Worm (Caenorhabditis elegans) whole organism, young adult: ENCODE data around the gene best-9.

ENCODE experiments used
- B0336.3 ChIP-seq: fragments of 200-800 bp; sonication (Bioruptor generic); IDR thresholded peaks from 2 replicates; pipeline ENCODE4 v1.3.6; 2022; ENCODE audit warnings: missing genetic modification characterization, missing compliant biosample characterization
- F22D6.2 ChIP-seq: sonication (generic microtip); optimal IDR thresholded peaks from 2 replicates; lab custom pipeline; 2016; ENCODE audit warnings: mild to moderate bottlenecking, missing genetic modification characterization, missing compliant biosample characterization
- F49E8.2 ChIP-seq: sonication (generic microtip); optimal IDR thresholded peaks from 3 replicates; lab custom pipeline; 2017; ENCODE audit warnings: missing genetic modification characterization, mild to moderate bottlenecking, missing compliant biosample characterization, antibody characterized with exemption, moderate library complexity; ENCODE audit not compliant: insufficient read depth
- F52B5.7 ChIP-seq: sonication (generic microtip); optimal IDR thresholded peaks from 2 replicates; lab custom pipeline; 2016; ENCODE audit warnings: mild to moderate bottlenecking, missing genetic modification characterization, missing compliant biosample characterization
- F57C9.4 ChIP-seq: sonication (generic microtip); optimal IDR thresholded peaks from 2 replicates; lab custom pipeline; 2017; ENCODE audit warnings: mild to moderate bottlenecking, missing genetic modification characterization, missing compliant biosample characterization
- T26A5.8 ChIP-seq: sonication (generic microtip); optimal IDR thresholded peaks from 2 replicates; lab custom pipeline; 2016; ENCODE audit warnings: missing genetic modification characterization, missing compliant biosample characterization
- Y67H2A.10 ChIP-seq: fragments of 200-800 bp; sonication (Bioruptor generic); conservative IDR thresholded peaks from 2 replicates; pipeline ENCODE4 v1.3.6; 2022; ENCODE audit warnings: missing genetic modification reagents, missing genetic modification characterization, missing compliant biosample characterization
- Y79H2A.3 ChIP-seq: fragments of 200-800 bp; sonication (Bioruptor generic); conservative IDR thresholded peaks from 2 replicates; pipeline ENCODE4 v1.3.6; 2022; ENCODE audit warnings: missing genetic modification reagents, missing genetic modification characterization, missing compliant biosample characterization
- Y95B8A.8 ChIP-seq: fragments of 200-800 bp; sonication (Bioruptor generic); IDR thresholded peaks from 2 replicates; pipeline ENCODE4 v1.3.6; 2022; ENCODE audit warnings: missing genetic modification reagents, missing genetic modification characterization, missing compliant biosample characterization
- atf-7 ChIP-seq: sonication (generic microtip); optimal IDR thresholded peaks from 2 replicates; lab custom pipeline; 2017; ENCODE audit warnings: mild to moderate bottlenecking, missing genetic modification characterization, missing compliant biosample characterization
- attf-5 ChIP-seq: fragments of 200-800 bp; sonication (Bioruptor generic); optimal IDR thresholded peaks from 2 replicates; lab custom pipeline; 2018; ENCODE audit warnings: mild to moderate bottlenecking, missing genetic modification characterization, missing compliant biosample characterization
- bed-1 ChIP-seq: fragments of 200-800 bp; sonication (Bioruptor generic); IDR thresholded peaks from 2 replicates; pipeline ENCODE4 v1.3.6; 2022; ENCODE audit warnings: missing genetic modification reagents, missing genetic modification characterization, missing compliant biosample characterization
- cebp-1 ChIP-seq, 2 experiments: fragments of 200-800 bp in 1 of 2; sonication (Bioruptor generic) in 1 of 2; sonication (generic microtip) in 1 of 2; IDR thresholded peaks in 1 of 2; optimal IDR thresholded peaks in 1 of 2; 2 replicates each; pipeline versions ENCODE4 v1.3.6 to Lab custom; 2017 to 2022; ENCODE audit warnings: missing compliant biosample characterization in 2 of 2, missing genetic modification characterization in 2 of 2, mild to moderate bottlenecking in 1 of 2, missing genetic modification reagents in 1 of 2, moderate library complexity in 1 of 2
- ceh-58 ChIP-seq: fragments of 200-800 bp; sonication (Bioruptor generic); IDR thresholded peaks from 2 replicates; pipeline ENCODE4 v1.3.6; 2022; ENCODE audit warnings: missing genetic modification characterization, missing compliant biosample characterization
- ceh-91 ChIP-seq: fragments of 200-800 bp; sonication (Bioruptor generic); IDR thresholded peaks from 2 replicates; pipeline ENCODE4 v1.3.6; 2022; ENCODE audit warnings: missing genetic modification reagents, missing genetic modification characterization, missing compliant biosample characterization
- chd-7 ChIP-seq: sonication (generic microtip); optimal IDR thresholded peaks from 2 replicates; lab custom pipeline; 2016; ENCODE audit warnings: mild to moderate bottlenecking, missing genetic modification characterization, moderate library complexity, missing compliant biosample characterization
- die-1 ChIP-seq: sonication (generic microtip); optimal IDR thresholded peaks from 2 replicates; lab custom pipeline; 2016; ENCODE audit warnings: missing genotype, mild to moderate bottlenecking, missing genetic modification characterization, missing compliant biosample characterization
- efl-1 ChIP-seq: fragments of 150-350 bp; optimal IDR thresholded peaks from 2 replicates; lab custom pipeline; 2014; ENCODE audit warnings: missing biosample characterization, missing genetic modification reagents, missing genetic modification characterization
- ekl-4 ChIP-seq: fragments of 200-800 bp; sonication (Bioruptor generic); IDR thresholded peaks from 2 replicates; pipeline ENCODE4 v1.3.6; 2022; ENCODE audit warnings: missing genetic modification reagents, missing genetic modification characterization, missing compliant biosample characterization
- lin-26 ChIP-seq: fragments of 200-800 bp; sonication (Bioruptor generic); IDR thresholded peaks from 2 replicates; pipeline ENCODE4 v1.3.6; 2022; ENCODE audit warnings: missing genetic modification reagents, missing genetic modification characterization, missing compliant biosample characterization
- lin-35 ChIP-seq, 3 experiments: fragments of 150-350 bp in 2 of 3; sonication (generic microtip) in 1 of 3; optimal IDR thresholded peaks; 2 replicates each; lab custom pipeline; 2014 to 2018; ENCODE audit warnings: missing biosample characterization in 3 of 3, missing genetic modification characterization in 3 of 3, missing genetic modification reagents in 3 of 3
- lin-40 ChIP-seq: sonication (generic microtip); optimal IDR thresholded peaks from 2 replicates; lab custom pipeline; 2016; ENCODE audit warnings: missing genetic modification characterization, mild to moderate bottlenecking, missing compliant biosample characterization, missing genotype, missing genetic modification reagents
- lin-54 ChIP-seq: fragments of 200-800 bp; sonication (Bioruptor generic); optimal IDR thresholded peaks from 2 replicates; lab custom pipeline; 2018; ENCODE audit warnings: mild to moderate bottlenecking, missing genetic modification characterization, missing compliant biosample characterization
- lsl-1 ChIP-seq: fragments of 200-800 bp; sonication (Bioruptor generic); optimal IDR thresholded peaks from 2 replicates; lab custom pipeline; 2018; ENCODE audit warnings: mild to moderate bottlenecking, missing genetic modification characterization, moderate library complexity, missing compliant biosample characterization
- lsy-27 ChIP-seq: sonication (generic microtip); optimal IDR thresholded peaks from 2 replicates; lab custom pipeline; 2017; ENCODE audit warnings: missing genetic modification characterization, mild to moderate bottlenecking, missing compliant biosample characterization, antibody characterized with exemption, missing genotype, borderline replicate concordance; ENCODE audit not compliant: insufficient read depth
- madf-10 ChIP-seq: sonication (generic microtip); optimal IDR thresholded peaks from 2 replicates; lab custom pipeline; 2016; ENCODE audit warnings: mild to moderate bottlenecking, missing genetic modification characterization, missing compliant biosample characterization
- madf-6 ChIP-seq: fragments of 200-800 bp; sonication (Bioruptor generic); IDR thresholded peaks from 2 replicates; pipeline ENCODE4 v1.3.6; 2022; ENCODE audit warnings: missing genetic modification reagents, missing genetic modification characterization, missing compliant biosample characterization
- madf-8 ChIP-seq: fragments of 200-800 bp; sonication (Bioruptor generic); conservative IDR thresholded peaks from 2 replicates; pipeline ENCODE4 v1.3.6; 2022; ENCODE audit warnings: missing genetic modification reagents, missing genetic modification characterization, missing compliant biosample characterization
- mel-28 ChIP-seq: sonication (generic microtip); optimal IDR thresholded peaks from 2 replicates; lab custom pipeline; 2016; ENCODE audit warnings: borderline replicate concordance, mild to moderate bottlenecking, missing genetic modification characterization, missing compliant biosample characterization
- nhr-80 ChIP-seq: sonication (generic microtip); optimal IDR thresholded peaks from 2 replicates; lab custom pipeline; 2016; ENCODE audit warnings: missing genetic modification characterization, missing compliant biosample characterization
- pha-4 ChIP-seq: fragments of 150-350 bp; sonication (generic microtip); optimal IDR thresholded peaks from 2 replicates; lab custom pipeline; 2014; ENCODE audit warnings: missing biosample characterization, missing genetic modification reagents, missing genetic modification characterization
- rec-8 ChIP-seq, 2 experiments: sonication (generic microtip); optimal IDR thresholded peaks; 2 replicates each; lab custom pipeline; 2016; ENCODE audit warnings: mild to moderate bottlenecking in 2 of 2, missing genetic modification characterization in 2 of 2, missing genetic modification reagents in 2 of 2, missing genotype in 2 of 2, missing biosample characterization in 1 of 2, missing compliant biosample characterization in 1 of 2, moderate library complexity in 1 of 2
- sdz-38 ChIP-seq: sonication (generic microtip); optimal IDR thresholded peaks from 2 replicates; lab custom pipeline; 2016; ENCODE audit warnings: missing genotype, missing genetic modification characterization, missing compliant biosample characterization
- snpc-1.1 ChIP-seq: sonication (generic microtip); optimal IDR thresholded peaks from 2 replicates; lab custom pipeline; 2017; ENCODE audit warnings: missing genetic modification characterization, mild to moderate bottlenecking, missing compliant biosample characterization, antibody characterized with exemption, moderate library complexity, missing genotype, missing genetic modification reagents; ENCODE audit not compliant: insufficient read depth
- snpc-4 ChIP-seq, 5 experiments: fragments of 150-350 bp in 1 of 5; sonication (generic microtip) in 4 of 5; optimal IDR thresholded peaks; 2 replicates each; lab custom pipeline; 2014 to 2018; ENCODE audit warnings: missing genetic modification characterization in 5 of 5, missing biosample characterization in 3 of 5, antibody characterized with exemption in 2 of 5, mild to moderate bottlenecking in 2 of 5, missing compliant biosample characterization in 2 of 5, missing genotype in 2 of 5, moderate library complexity in 2 of 5, missing genetic modification reagents in 1 of 5
- tbp1 ChIP-seq: fragments of 200-800 bp; sonication (Bioruptor generic); optimal IDR thresholded peaks from 2 replicates; lab custom pipeline; 2018; ENCODE audit warnings: mild to moderate bottlenecking, missing genetic modification characterization, missing compliant biosample characterization
- ztf-3 ChIP-seq: fragments of 200-800 bp; sonication (Bioruptor generic); optimal IDR thresholded peaks from 2 replicates; lab custom pipeline; 2018; ENCODE audit warnings: mild to moderate bottlenecking, missing genetic modification characterization, missing compliant biosample characterization

The best-9 gene

DNA sequence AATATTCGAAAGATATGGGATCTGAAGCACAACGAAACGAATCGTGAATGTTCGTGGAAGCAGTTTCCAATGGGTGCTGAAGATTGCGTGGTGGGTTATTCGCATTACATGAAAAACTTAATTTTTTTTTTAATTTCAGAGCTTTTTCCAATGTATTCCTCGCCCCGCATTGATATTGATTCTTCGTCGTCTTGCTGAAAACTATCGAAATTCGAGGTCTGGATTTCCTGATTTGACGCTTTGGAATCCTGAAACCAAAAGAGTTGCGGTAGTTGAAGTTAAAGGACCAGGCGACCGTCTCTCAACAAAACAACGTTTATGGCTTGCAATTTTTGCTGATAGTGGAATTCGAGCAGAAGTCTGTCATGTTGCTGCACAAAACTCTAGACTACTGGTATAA is 8.5 kb upstream of the best-9 start (continued):
- TF ChIP-seq F52B5.7 (no peak), madf-6 (GFP tag; lab: Robert Waterston, UW) (0 out of 2 replicates have a peak, but pooled peaks have one; percentile 29), sdz-38 (no peak), ztf-3 (no peak), F49E8.2 (tag; lab: Kevin White, UChicago) (no peak)

DNA sequence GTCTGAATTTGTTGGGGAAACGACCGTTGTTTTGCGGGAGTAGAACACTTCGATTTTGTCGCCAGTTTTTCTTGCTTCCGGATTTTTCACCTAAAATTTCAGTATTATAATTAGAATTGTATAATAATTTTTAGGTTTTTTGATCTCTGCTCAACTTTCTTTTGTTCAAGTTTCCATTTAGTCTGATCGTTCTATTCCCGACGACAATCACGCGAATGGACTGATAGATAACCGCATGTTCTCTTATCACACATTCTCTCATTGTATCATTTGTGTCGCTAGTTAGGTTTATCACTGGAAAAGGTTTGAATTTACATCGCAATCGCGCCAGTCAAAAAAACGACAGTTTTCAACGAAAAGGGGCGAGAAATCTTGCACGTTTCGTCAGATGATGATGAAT is 5.7 kb upstream of the best-9 start:
- TF ChIP-seq Y67H2A.10 (GFP tag; lab: Robert Waterston, UW) (no peak), madf-10 (tag; lab: Kevin White, UChicago) (peak; percentile 44), tbp1 (GFP tag; lab: Kevin White, UChicago) (peak; percentile 25), cebp-1 (GFP tag; IDR thresholded peaks at IDR 0.05; lab: Robert Waterston, UW) (no peak), cebp-1 (tag; optimal IDR thresholded peaks at IDR 0.05; lab: Kevin White, UChicago) (peak; percentile 31), nhr-80 (tag; lab: Kevin White, UChicago) (peak; percentile 96), B0336.3 (GFP tag; lab: Robert Waterston, UW) (peak; percentile 61; the same call in 1 of the 2 replicates), mel-28 (tag; lab: Kevin White, UChicago) (no peak), lin-40 (tag; lab: Kevin White, UChicago) (no peak), attf-5 (peak; percentile 1), Y95B8A.8 (0 out of 2 replicates have a peak, but pooled peaks have one; percentile 46), pha-4 (tag; lab: Kevin White, UChicago) (peak; percentile 12), lsy-27 (tag; lab: Kevin White, UChicago) (no peak), atf-7 (tag; lab: Kevin White, UChicago) (peak; percentile 28), ekl-4 (GFP tag; lab: Robert Waterston, UW) (0 out of 2 replicates have a peak, but pooled peaks have one; percentile 29), ceh-91 (GFP tag; lab: Robert Waterston, UW) (no peak)

DNA sequence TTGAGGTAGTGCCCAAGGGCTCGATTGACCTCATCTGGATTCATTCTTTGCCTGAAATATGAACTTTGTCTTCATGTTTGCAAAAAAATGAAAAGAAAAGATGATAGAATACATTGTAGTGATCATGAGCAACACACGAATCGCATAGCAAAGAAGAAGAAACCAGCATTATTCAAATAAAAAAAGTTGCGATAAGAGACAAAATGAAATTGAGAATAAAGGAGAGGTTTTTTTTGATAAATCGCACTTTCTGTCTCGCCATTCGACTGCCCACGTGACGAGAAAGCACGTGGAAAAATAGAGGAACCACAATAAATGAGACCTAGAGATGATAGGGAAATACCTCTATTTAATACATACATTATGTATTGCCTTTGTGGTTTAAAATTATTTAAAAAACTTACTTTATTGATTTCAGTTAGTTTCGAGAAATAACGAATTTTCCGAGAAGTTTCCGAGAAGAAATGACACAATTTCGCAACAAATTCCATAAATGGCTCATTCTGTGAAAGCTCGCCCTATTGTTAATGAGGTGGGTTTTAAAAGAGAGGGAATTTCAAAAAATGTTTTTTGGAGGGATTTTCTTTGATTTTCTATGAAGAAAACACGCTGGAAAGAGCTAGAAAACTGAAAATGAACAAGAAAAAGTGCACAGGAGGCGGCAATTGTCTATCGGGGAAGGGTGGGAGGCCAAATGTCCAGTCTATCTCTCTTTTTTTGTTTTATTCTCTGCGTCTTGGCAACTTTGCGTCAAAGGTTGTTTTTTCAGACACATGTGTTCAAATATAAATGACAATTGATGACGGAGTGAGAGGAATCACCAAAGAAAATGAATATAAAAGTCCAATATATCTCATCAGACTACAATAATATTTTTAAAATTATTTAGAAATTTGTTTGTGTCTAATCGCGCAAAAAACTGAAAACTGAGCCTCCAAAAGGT is 4.9 kb upstream of the best-9 start, which contains the start of gene paqr-1:
Gene paqr-1, minus strand, starts transcription at position 51 of the 943 bp plus-strand sequence.
- no peak for TF ChIP-seq snpc-1.1 (tag; lab: Kevin White, UChicago)
- peak; percentile 12 for TF ChIP-seq efl-1
- TF ChIP-seq tbp1 (GFP tag; lab: Kevin White, UChicago): peak; percentile 1
- TF ChIP-seq attf-5: peak; percentile 7
- TF ChIP-seq chd-7: no peak
- TF ChIP-seq cebp-1 (GFP tag; IDR thresholded peaks at IDR 0.05; lab: Robert Waterston, UW): peak; percentile 77
- TF ChIP-seq cebp-1 (tag; optimal IDR thresholded peaks at IDR 0.05; lab: Kevin White, UChicago): peak; percentile 92
- TF ChIP-seq snpc-4 (GFP tag; optimal IDR thresholded peaks at IDR 0.05; lab: Kevin White, UChicago): no peak
- peak in 1 of 4 experiments; percentile 21 for TF ChIP-seq snpc-4 (tag; optimal IDR thresholded peaks at IDR 0.05; lab: Kevin White, UChicago)
- peak; percentile 31 for TF ChIP-seq lin-54 (GFP tag; lab: Kevin White, UChicago)
- peak in 1 of 3 experiments; percentile 67 for TF ChIP-seq lin-35 (GFP tag; optimal IDR thresholded peaks at IDR 0.05; lab: Kevin White, UChicago)

DNA sequence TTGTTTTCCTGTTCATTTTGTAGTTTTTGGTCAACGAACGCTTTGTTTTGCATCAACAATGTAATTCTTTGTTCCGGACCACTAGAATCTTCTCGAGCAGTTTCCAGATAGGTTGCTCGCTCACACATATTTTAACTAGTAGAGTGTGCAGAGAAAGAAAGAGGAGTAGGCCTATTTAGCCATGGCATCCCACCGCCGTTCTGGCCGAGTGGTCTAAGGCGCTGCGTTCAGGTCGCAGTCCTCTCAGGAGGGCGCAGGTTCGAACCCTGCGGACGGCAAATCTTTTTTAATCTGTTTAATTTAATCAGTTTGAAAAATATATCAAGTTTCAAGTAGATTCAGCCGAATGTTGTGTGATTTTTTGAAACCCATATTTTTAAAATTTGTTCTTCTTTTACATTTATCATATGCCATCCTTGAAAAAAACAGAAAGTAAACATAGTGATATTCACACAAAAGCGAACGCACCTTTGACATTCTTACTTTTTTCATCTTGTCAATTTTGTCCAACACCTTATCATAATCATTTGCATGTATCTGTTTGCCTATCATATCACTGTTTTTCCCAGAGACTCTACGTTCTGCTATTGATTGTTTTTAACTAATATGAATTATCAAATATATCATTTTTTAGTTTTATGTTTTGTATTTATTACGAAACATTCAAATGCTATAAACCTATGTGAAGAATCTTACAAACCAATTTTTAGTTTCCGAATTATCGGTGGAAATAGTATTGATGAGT is 3.7 kb upstream of the best-9 start, which contains the start of gene try-3:
Gene try-3, plus strand, starts transcription at position 532 of the 745 bp plus-strand sequence.
- TF ChIP-seq snpc-1.1 (tag; lab: Kevin White, UChicago) (peak; percentile 50), lin-26 (peak; percentile 85), ceh-58 (GFP tag; lab: Robert Waterston, UW) (0 out of 2 replicates have a peak, but pooled peaks have one; percentile 68), lsl-1 (GFP tag; lab: Kevin White, UChicago) (peak; percentile 32), die-1 (tag; lab: Kevin White, UChicago) (peak; percentile 81), T26A5.8 (no peak), madf-10 (tag; lab: Kevin White, UChicago) (peak; percentile 51), F57C9.4 (tag; lab: Kevin White, UChicago) (peak; percentile 42), rec-8 (tag; optimal IDR thresholded peaks at IDR 0.05; lab: Kevin White, UChicago) (peak; percentile 18 to 46), madf-8 (peak; percentile 42), F22D6.2 (tag; lab: Kevin White, UChicago) (no peak), bed-1 (no peak), Y79H2A.3 (peak; percentile 61; the same call in 1 of the 2 replicates), sdz-38 (no peak)
